Worm (Caenorhabditis elegans) whole organism, L2 larva: ENCODE results near the gene col-173.

Experiments used
- ceh-16 ChIP-seq: fragments of 150-350 bp; optimal IDR thresholded peaks from 2 replicates; lab custom pipeline; 2014; ENCODE audit warnings: missing biosample characterization, missing genetic modification characterization
- lsy-2 ChIP-seq, 2 experiments: fragments of 150-350 bp in 1 of 2; sonication (generic microtip) in 1 of 2; optimal IDR thresholded peaks; 2 replicates each; lab custom pipeline; 2014 to 2017; ENCODE audit warnings: missing biosample characterization in 2 of 2, missing genetic modification characterization in 2 of 2
- nhr-12 ChIP-seq: fragments of 150-350 bp; optimal IDR thresholded peaks from 2 replicates; lab custom pipeline; 2014; ENCODE audit warnings: missing biosample characterization, missing genetic modification characterization
- nhr-237 ChIP-seq: fragments of 150-350 bp; optimal IDR thresholded peaks from 2 replicates; lab custom pipeline; 2014; ENCODE audit warnings: missing biosample characterization, missing genetic modification characterization
- skn-1 ChIP-seq: sonication (generic microtip); optimal IDR thresholded peaks from 2 replicates; lab custom pipeline; 2017; ENCODE audit warnings: missing biosample characterization, missing genetic modification characterization
- snpc-4 ChIP-seq: fragments of 150-350 bp; optimal IDR thresholded peaks from 2 replicates; lab custom pipeline; 2014; ENCODE audit warnings: missing biosample characterization, missing genetic modification characterization
- unc-62 ChIP-seq: fragments of 150-350 bp; optimal IDR thresholded peaks from 2 replicates; lab custom pipeline; 2014; ENCODE audit warnings: missing biosample characterization, missing genetic modification reagents, missing genetic modification characterization

DNA sequence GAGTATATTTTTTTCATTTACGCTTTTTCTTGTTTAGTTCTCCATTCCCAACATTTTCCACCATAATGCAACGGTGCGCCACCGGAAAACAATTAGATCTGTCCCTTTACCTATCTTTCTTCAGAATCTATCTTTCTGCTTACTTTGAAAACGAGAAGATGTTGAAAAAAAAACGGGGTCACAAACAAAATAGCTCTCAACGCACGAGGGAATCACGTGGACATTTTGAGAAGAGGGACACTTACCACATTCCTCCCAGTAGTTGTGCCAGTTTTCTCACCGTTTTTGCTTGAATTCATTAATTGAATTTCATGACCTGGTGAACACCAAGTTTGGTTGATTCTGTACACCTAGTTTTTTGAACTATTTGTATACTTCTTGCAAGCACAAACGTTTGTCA is 38.8 kb upstream of the col-173 start:
- TF ChIP-seq snpc-4 (tag; lab: Kevin White, UChicago): no peak
- TF ChIP-seq nhr-237 (tag; lab: Kevin White, UChicago): no peak
- TF ChIP-seq lsy-2 (tag; optimal IDR thresholded peaks at IDR 0.05; lab: Kevin White, UChicago): no peak
- no peak for TF ChIP-seq skn-1 (tag; lab: Kevin White, UChicago)
- no peak for TF ChIP-seq unc-62 (GFP tag; lab: Kevin White, UChicago)
- no peak for TF ChIP-seq ceh-16
- no peak for TF ChIP-seq nhr-12 (tag; lab: Kevin White, UChicago)
